Fruit fly (Drosophila melanogaster): ENCODE measurements around the gene Aduk.

dm6 chr3R:9337402-9338254 is 3.1 kb upstream of the Aduk start:
- no peak for TF ChIP-seq Pif1B (GFP tag; optimal IDR thresholded peaks at IDR 0.05)
- peak; percentile 66 for TF ChIP-seq EcR (GFP tag; optimal IDR thresholded peaks at IDR 0.05)

Data from whole organism, pupa.